Worm (Caenorhabditis elegans): ENCODE measurements around the gene ins-21.

- TF ChIP-seq lin-39 (tag; optimal IDR thresholded peaks at IDR 0.05) (no peak), mab-5 (tag; optimal IDR thresholded peaks at IDR 0.05) (no peak), ZK546.5 (tag; optimal IDR thresholded peaks at IDR 0.05) (no peak), mdl-1 (tag; optimal IDR thresholded peaks at IDR 0.05) (no peak), sma-9 (GFP tag; optimal IDR thresholded peaks at IDR 0.05) (no peak), sma-9 (tag; optimal IDR thresholded peaks at IDR 0.05) (no peak), nhr-12 (tag; optimal IDR thresholded peaks at IDR 0.05) (no peak)
Measured at ce11 chrIII:9997890-9998289, 25.7 kb upstream of the ins-21 start, which contains the start of gene pqn-8.

Data from whole organism, L2 larva.